Worm (Caenorhabditis elegans) whole organism, L4 larva: ENCODE results near the gene fbxb-33.
A peak's percentile ranks its signal among the peaks of the same experiment; 100 is the strongest.

ENCODE experiments used
- D1046.2 ChIP-seq: fragments of 200-800 bp; sonication (Bioruptor generic); IDR thresholded peaks from 2 replicates; pipeline ENCODE4 v1.3.6; 2022; ENCODE audit warnings: missing genetic modification characterization, missing compliant biosample characterization
- F10B5.3 ChIP-seq: sonication (generic microtip); optimal IDR thresholded peaks from 2 replicates; lab custom pipeline; 2016; ENCODE audit warnings: mild to moderate bottlenecking, missing genetic modification characterization, missing compliant biosample characterization
- F37D6.2 ChIP-seq: sonication (generic microtip); optimal IDR thresholded peaks from 2 replicates; lab custom pipeline; 2016; ENCODE audit warnings: mild to moderate bottlenecking, missing genetic modification characterization, missing compliant biosample characterization
- F49E8.2 ChIP-seq: sonication (generic microtip); optimal IDR thresholded peaks from 2 replicates; lab custom pipeline; 2016; ENCODE audit warnings: missing compliant biosample characterization, mild to moderate bottlenecking, missing genetic modification characterization, borderline replicate concordance
- T26A8.4 ChIP-seq: fragments of 200-800 bp; sonication (Bioruptor generic); IDR thresholded peaks from 2 replicates; pipeline ENCODE4 v1.3.6; 2022; ENCODE audit warnings: missing genetic modification characterization, missing compliant biosample characterization
- Y105C5A.15 ChIP-seq: fragments of 200-800 bp; sonication (Bioruptor generic); IDR thresholded peaks from 2 replicates; pipeline ENCODE4 v1.3.6; 2022; ENCODE audit warnings: missing genetic modification characterization, missing compliant biosample characterization
- Y5F2A.4 ChIP-seq: fragments of 200-800 bp; sonication (Bioruptor generic); optimal IDR thresholded peaks from 2 replicates; lab custom pipeline; 2018; ENCODE audit warnings: mild to moderate bottlenecking, missing genetic modification characterization, missing compliant biosample characterization
- Y75B8A.6 ChIP-seq: fragments of 200-800 bp; sonication (Bioruptor generic); IDR thresholded peaks from 2 replicates; pipeline ENCODE4 v1.3.6; 2022; ENCODE audit warnings: missing genetic modification reagents, missing genetic modification characterization, missing compliant biosample characterization
- ZK337.2 ChIP-seq: fragments of 200-800 bp; sonication (Bioruptor generic); IDR thresholded peaks from 2 replicates; pipeline ENCODE4 v1.3.6; 2022; ENCODE audit warnings: missing genetic modification reagents, missing genetic modification characterization, missing compliant biosample characterization
- aha-1 ChIP-seq: fragments of 150-350 bp; peaks from one replicate; lab custom pipeline; 2014; ENCODE audit warnings: missing biosample characterization, missing genetic modification characterization
- ama-1 ChIP-seq: fragments of 150-350 bp; optimal IDR thresholded peaks from 2 replicates; lab custom pipeline; 2014; ENCODE audit warnings: inconsistent platforms, mixed read lengths
- arid-1 ChIP-seq: fragments of 200-800 bp; sonication (Bioruptor generic); conservative IDR thresholded peaks from 2 replicates; pipeline ENCODE4 v1.3.6; 2022; ENCODE audit warnings: missing genetic modification reagents, missing genetic modification characterization, missing compliant biosample characterization
- ceh-20 ChIP-seq: fragments of 200-800 bp; sonication (Bioruptor generic); IDR thresholded peaks from 2 replicates; pipeline ENCODE4 v1.3.6; 2022; ENCODE audit warnings: missing genetic modification reagents, missing genetic modification characterization, missing compliant biosample characterization
- ceh-28 ChIP-seq: fragments of 150-350 bp; optimal IDR thresholded peaks from 2 replicates; lab custom pipeline; 2014; ENCODE audit warnings: missing biosample characterization, missing genetic modification reagents, missing genetic modification characterization
- ceh-44 ChIP-seq: fragments of 200-800 bp; sonication (Bioruptor generic); IDR thresholded peaks from 2 replicates; pipeline ENCODE4 v1.3.6; 2022; ENCODE audit warnings: missing genetic modification reagents, missing genetic modification characterization, missing compliant biosample characterization
- ceh-62 ChIP-seq: sonication (generic microtip); optimal IDR thresholded peaks from 2 replicates; lab custom pipeline; 2017; ENCODE audit warnings: missing biosample characterization, missing genetic modification characterization
- ces-1 ChIP-seq: fragments of 150-350 bp; sonication (generic microtip); optimal IDR thresholded peaks from 4 replicates; lab custom pipeline; 2014; ENCODE audit warnings: missing biosample characterization, missing genetic modification reagents, missing genetic modification characterization
- cey-2 ChIP-seq: sonication (generic microtip); optimal IDR thresholded peaks from 3 replicates; lab custom pipeline; 2017; ENCODE audit warnings: missing genetic modification characterization, mild to moderate bottlenecking, missing compliant biosample characterization, antibody characterized with exemption, borderline replicate concordance; ENCODE audit not compliant: insufficient read depth
- ctbp-1 ChIP-seq: fragments of 200-800 bp; sonication (Bioruptor generic); IDR thresholded peaks from 2 replicates; pipeline ENCODE4 v1.3.6; 2022; ENCODE audit warnings: missing genetic modification reagents, missing genetic modification characterization, missing compliant biosample characterization
- daf-16 ChIP-seq, 3 experiments: sonication (generic microtip); optimal IDR thresholded peaks; 2 replicates each; lab custom pipeline; 2016 to 2017; ENCODE audit warnings: missing genetic modification characterization in 3 of 3, missing genetic modification reagents in 3 of 3, mild to moderate bottlenecking in 2 of 3, missing compliant biosample characterization in 2 of 3, missing biosample characterization in 1 of 3, moderate library complexity in 1 of 3
- dmd-8 ChIP-seq: fragments of 200-800 bp; sonication (Bioruptor generic); IDR thresholded peaks from 2 replicates; pipeline ENCODE4 v1.3.6; 2022; ENCODE audit warnings: missing genetic modification characterization, missing compliant biosample characterization
- dmd-9 ChIP-seq: fragments of 200-800 bp; sonication (Bioruptor generic); IDR thresholded peaks from 2 replicates; pipeline ENCODE4 v1.3.6; 2022; ENCODE audit warnings: missing genetic modification reagents, missing genetic modification characterization, missing compliant biosample characterization
- dve-1 ChIP-seq: sonication (generic microtip); optimal IDR thresholded peaks from 2 replicates; lab custom pipeline; 2017; ENCODE audit warnings: antibody characterized with exemption, mild to moderate bottlenecking, missing genetic modification characterization, missing compliant biosample characterization; ENCODE audit not compliant: insufficient read depth
- egl-27 ChIP-seq: sonication (generic microtip); optimal IDR thresholded peaks from 3 replicates; lab custom pipeline; 2017; ENCODE audit warnings: missing biosample characterization, missing genetic modification reagents, missing genetic modification characterization
- egl-43 ChIP-seq: fragments of 200-800 bp; sonication (Bioruptor generic); IDR thresholded peaks from 2 replicates; pipeline ENCODE4 v1.3.6; 2022; ENCODE audit warnings: missing genetic modification reagents, missing genetic modification characterization, missing compliant biosample characterization
- fkh-10 ChIP-seq: fragments of 150-350 bp; optimal IDR thresholded peaks from 2 replicates; lab custom pipeline; 2014; ENCODE audit warnings: missing biosample characterization, missing genetic modification reagents, missing genetic modification characterization
- gei-8 ChIP-seq: fragments of 200-800 bp; sonication (Bioruptor generic); optimal IDR thresholded peaks from 2 replicates; lab custom pipeline; 2018; ENCODE audit warnings: mild to moderate bottlenecking, missing genetic modification characterization, missing compliant biosample characterization
- hif-1 ChIP-seq, 2 experiments: sonication (generic microtip); optimal IDR thresholded peaks; 2 replicates each; lab custom pipeline; 2016 to 2017; ENCODE audit warnings: missing compliant biosample characterization in 2 of 2, missing genetic modification characterization in 2 of 2, missing genetic modification reagents in 2 of 2, missing genotype in 2 of 2, mild to moderate bottlenecking in 1 of 2
- hlh-11 ChIP-seq: fragments of 200-800 bp; sonication (Bioruptor generic); optimal IDR thresholded peaks from 2 replicates; lab custom pipeline; 2018; ENCODE audit warnings: mild to moderate bottlenecking, missing genetic modification characterization, missing compliant biosample characterization
- hmg-1.1 ChIP-seq: fragments of 200-800 bp; sonication (Bioruptor generic); IDR thresholded peaks from 2 replicates; pipeline ENCODE4 v1.3.6; 2022; ENCODE audit warnings: missing genetic modification reagents, missing genetic modification characterization, missing compliant biosample characterization
- lim-7 ChIP-seq: fragments of 200-800 bp; sonication (Bioruptor generic); IDR thresholded peaks from 2 replicates; pipeline ENCODE4 v1.3.6; 2022; ENCODE audit warnings: missing genetic modification characterization, missing compliant biosample characterization
- lin-38 ChIP-seq: fragments of 200-800 bp; sonication (Bioruptor generic); IDR thresholded peaks from 2 replicates; pipeline ENCODE4 v1.3.6; 2022; ENCODE audit warnings: missing genetic modification reagents, missing genetic modification characterization, missing compliant biosample characterization
- lir-3 ChIP-seq: sonication (generic microtip); optimal IDR thresholded peaks from 2 replicates; lab custom pipeline; 2016; ENCODE audit warnings: mild to moderate bottlenecking, missing genetic modification characterization, missing compliant biosample characterization
- madf-5 ChIP-seq, 2 experiments: fragments of 200-800 bp; sonication (Bioruptor generic); IDR thresholded peaks; 2 replicates each; pipeline ENCODE4 v1.3.6; 2022; ENCODE audit warnings: missing compliant biosample characterization in 2 of 2, missing genetic modification characterization in 2 of 2
- mdt-29 ChIP-seq: fragments of 200-800 bp; sonication (Bioruptor generic); IDR thresholded peaks from 2 replicates; pipeline ENCODE4 v1.3.6; 2022; ENCODE audit warnings: missing genetic modification reagents, missing genetic modification characterization, missing compliant biosample characterization
- mes-2 ChIP-seq: sonication (generic microtip); optimal IDR thresholded peaks from 2 replicates; lab custom pipeline; 2016; ENCODE audit warnings: missing genotype, mild to moderate bottlenecking, missing genetic modification characterization, missing compliant biosample characterization; ENCODE audit not compliant: poor library complexity, severe bottlenecking
- mxl-2 ChIP-seq: fragments of 200-800 bp; sonication (Bioruptor generic); conservative IDR thresholded peaks from 2 replicates; pipeline ENCODE4 v1.3.6; 2022; ENCODE audit warnings: missing genetic modification reagents, missing genetic modification characterization, missing compliant biosample characterization
- nhr-237 ChIP-seq: sonication (generic microtip); optimal IDR thresholded peaks from 2 replicates; lab custom pipeline; 2017; ENCODE audit warnings: missing biosample characterization, missing genetic modification characterization
- nhr-41 ChIP-seq: fragments of 200-800 bp; sonication (Bioruptor generic); IDR thresholded peaks from 2 replicates; pipeline ENCODE4 v1.3.6; 2022; ENCODE audit warnings: missing genetic modification reagents, missing genetic modification characterization, missing compliant biosample characterization
- nhr-76 ChIP-seq: fragments of 150-350 bp; optimal IDR thresholded peaks from 2 replicates; lab custom pipeline; 2014; ENCODE audit warnings: missing biosample characterization, missing genetic modification characterization
- nhr-77 ChIP-seq: fragments of 150-350 bp; optimal IDR thresholded peaks from 2 replicates; lab custom pipeline; 2014; ENCODE audit warnings: missing biosample characterization, missing genetic modification characterization
- rbr-2 ChIP-seq: sonication (generic microtip); optimal IDR thresholded peaks from 2 replicates; lab custom pipeline; 2016; ENCODE audit warnings: missing genotype, missing genetic modification characterization, missing compliant biosample characterization
- sdz-12 ChIP-seq: fragments of 200-800 bp; sonication (Bioruptor generic); optimal IDR thresholded peaks from 2 replicates; lab custom pipeline; 2018; ENCODE audit warnings: mild to moderate bottlenecking, missing genetic modification characterization, missing compliant biosample characterization
- set-16 ChIP-seq: fragments of 200-800 bp; sonication (Bioruptor generic); IDR thresholded peaks from 2 replicates; pipeline ENCODE4 v1.3.6; 2022; ENCODE audit warnings: missing genetic modification reagents, missing genetic modification characterization, missing compliant biosample characterization
- snpc-1.2 ChIP-seq: fragments of 200-800 bp; sonication (Bioruptor generic); IDR thresholded peaks from 2 replicates; pipeline ENCODE4 v1.3.6; 2022; ENCODE audit warnings: missing genetic modification reagents, missing genetic modification characterization, missing compliant biosample characterization
- snpc-4 ChIP-seq: fragments of 150-350 bp; optimal IDR thresholded peaks from 2 replicates; lab custom pipeline; 2014; ENCODE audit warnings: missing biosample characterization, missing genetic modification characterization
- spr-3 ChIP-seq: fragments of 200-800 bp; sonication (Bioruptor generic); optimal IDR thresholded peaks from 2 replicates; lab custom pipeline; 2018; ENCODE audit warnings: mild to moderate bottlenecking, missing genetic modification characterization, missing compliant biosample characterization
- tag-97 ChIP-seq: fragments of 200-800 bp; sonication (Bioruptor generic); IDR thresholded peaks from 2 replicates; pipeline ENCODE4 v1.3.6; 2022; ENCODE audit warnings: missing genetic modification characterization, missing compliant biosample characterization
- unc-39 ChIP-seq: sonication (generic microtip); optimal IDR thresholded peaks from 2 replicates; lab custom pipeline; 2017; ENCODE audit warnings: missing biosample characterization, missing genetic modification characterization
- zfp-2 ChIP-seq: sonication (generic microtip); optimal IDR thresholded peaks from 2 replicates; lab custom pipeline; 2016; ENCODE audit warnings: mild to moderate bottlenecking, missing genetic modification characterization, missing compliant biosample characterization
- ztf-11 ChIP-seq: fragments of 150-350 bp; optimal IDR thresholded peaks from 2 replicates; lab custom pipeline; 2014; ENCODE audit warnings: missing biosample characterization, missing genetic modification characterization
- ztf-7 ChIP-seq: fragments of 150-350 bp; optimal IDR thresholded peaks from 2 replicates; lab custom pipeline; 2014; ENCODE audit warnings: missing biosample characterization, missing genetic modification characterization

The fbxb-33 gene

DNA sequence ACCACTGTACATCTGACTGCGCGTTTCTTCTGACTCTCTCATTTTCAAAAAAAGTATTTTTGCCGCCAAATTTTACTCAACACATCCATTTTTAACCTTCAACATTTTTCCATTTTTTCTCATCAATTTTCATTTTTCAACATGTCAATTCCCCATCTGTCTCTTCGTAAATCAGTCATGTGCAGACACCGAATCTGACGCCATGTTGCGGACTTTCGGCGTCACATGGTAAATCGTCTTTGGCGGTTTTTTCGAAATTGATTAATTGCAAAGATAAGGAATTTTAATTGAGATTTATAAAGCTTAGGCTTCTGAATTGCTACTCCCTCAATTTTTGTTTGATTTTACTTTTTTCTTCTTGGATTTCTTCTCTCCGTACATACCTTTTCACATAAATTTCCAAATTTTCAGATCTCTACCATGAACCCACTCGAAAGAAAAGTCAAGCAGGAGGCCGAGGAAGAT lies 35.6 kb downstream of the fbxb-33 start, which contains the start of gene F19B10.1 (continued):
- no peak for TF ChIP-seq dmd-9 (GFP tag; lab: Robert Waterston, UW)
- no peak for TF ChIP-seq tag-97 (GFP tag; lab: Robert Waterston, UW)
- no peak for TF ChIP-seq ztf-11
- no peak for TF ChIP-seq daf-16 (GFP tag; optimal IDR thresholded peaks at IDR 0.05; lab: Kevin White, UChicago)
- TF ChIP-seq daf-16 (tag; optimal IDR thresholded peaks at IDR 0.05; lab: Kevin White, UChicago): no peak
- TF ChIP-seq ctbp-1 (GFP tag; lab: Robert Waterston, UW): no peak
- no peak for TF ChIP-seq ceh-62
- TF ChIP-seq lim-7 (GFP tag; lab: Robert Waterston, UW): no peak
- TF ChIP-seq dmd-8 (GFP tag; lab: Robert Waterston, UW): no peak
- no peak for TF ChIP-seq nhr-41
- no peak for TF ChIP-seq lir-3
- no peak for TF ChIP-seq mxl-2
- TF ChIP-seq Y105C5A.15 (GFP tag; lab: Robert Waterston, UW): no peak
- TF ChIP-seq sdz-12 (GFP tag; lab: Kevin White, UChicago): no peak
- no peak for TF ChIP-seq F37D6.2 (tag; lab: Kevin White, UChicago)
- TF ChIP-seq Y75B8A.6: no peak
- TF ChIP-seq mdt-29 (GFP tag; lab: Robert Waterston, UW): no peak
- TF ChIP-seq egl-43 (GFP tag; lab: Robert Waterston, UW): no peak
- TF ChIP-seq ZK337.2: no peak
- no peak for TF ChIP-seq fkh-10 (GFP tag; lab: Kevin White, UChicago)
- no peak for TF ChIP-seq aha-1 (tag; lab: Kevin White, UChicago)
- no peak for TF ChIP-seq rbr-2
- TF ChIP-seq zfp-2 (tag; lab: Kevin White, UChicago): no peak
- TF ChIP-seq spr-3 (GFP tag; lab: Kevin White, UChicago): no peak
- no peak for TF ChIP-seq madf-5 (GFP tag; IDR thresholded peaks at IDR 0.05; lab: Robert Waterston, UW)
- no peak for TF ChIP-seq D1046.2 (GFP tag; lab: Robert Waterston, UW)
- peak; percentile 24; the same call in 1 of the 2 replicates for TF ChIP-seq ceh-20 (GFP tag; lab: Robert Waterston, UW)
- no peak for TF ChIP-seq arid-1 (GFP tag; lab: Robert Waterston, UW)
- TF ChIP-seq F10B5.3: no peak
- no peak for TF ChIP-seq set-16
- TF ChIP-seq nhr-76 (tag; lab: Kevin White, UChicago): no peak
- no peak for TF ChIP-seq nhr-237 (tag; lab: Kevin White, UChicago)
- TF ChIP-seq ceh-44 (GFP tag; lab: Robert Waterston, UW): no peak
- TF ChIP-seq F49E8.2: no peak
- no peak for TF ChIP-seq T26A8.4 (GFP tag; lab: Robert Waterston, UW)
- no peak for TF ChIP-seq lin-38 (GFP tag; lab: Robert Waterston, UW)
- TF ChIP-seq cey-2 (tag; lab: Kevin White, UChicago): no peak
- TF ChIP-seq ces-1 (GFP tag; lab: Kevin White, UChicago): no peak
- no peak for TF ChIP-seq hif-1 (tag; optimal IDR thresholded peaks at IDR 0.05; lab: Kevin White, UChicago)
- no peak for TF ChIP-seq snpc-1.2 (GFP tag; lab: Robert Waterston, UW)
- TF ChIP-seq egl-27 (tag; lab: Kevin White, UChicago): no peak
- no peak for TF ChIP-seq Y5F2A.4
- TF ChIP-seq hmg-1.1 (GFP tag; lab: Robert Waterston, UW): no peak
- peak; percentile 8 for TF ChIP-seq nhr-77 (tag; lab: Kevin White, UChicago)
- no peak for TF ChIP-seq ceh-28 (tag; lab: Kevin White, UChicago)
- no peak for TF ChIP-seq dve-1
- no peak for TF ChIP-seq ztf-7 (tag; lab: Kevin White, UChicago)
- TF ChIP-seq gei-8: no peak
- TF ChIP-seq hlh-11 (tag; lab: Kevin White, UChicago): peak; percentile 74
- TF ChIP-seq snpc-4 (tag; lab: Kevin White, UChicago): no peak
- no peak for TF ChIP-seq unc-39
- peak; percentile 86 for TF ChIP-seq mes-2 (tag; lab: Kevin White, UChicago)
- TF ChIP-seq ama-1 (lab: Kevin White, UChicago): no peak
